Fruit fly (Drosophila melanogaster) whole organism, embryonic: Measurements from ENCODE around the gene CG7530.

ENCODE experiments used
- Abd-B ChIP-seq: fragments of 200-800 bp; sonication (Bioruptor generic); optimal IDR thresholded peaks from 2 replicates; lab custom pipeline; 2018; ENCODE audit warnings: missing biosample characterization, mild to moderate bottlenecking, missing genetic modification characterization, moderate library complexity
- BEAF-32 ChIP-seq: fragments of 200-800 bp; sonication (Bioruptor generic); optimal IDR thresholded peaks from 3 replicates; lab custom pipeline; 2017; ENCODE audit warnings: missing biosample characterization, missing genetic modification characterization, mild to moderate bottlenecking, moderate library complexity, missing genetic modification reagents
- CG10147 ChIP-seq: fragments of 200-800 bp; sonication (Bioruptor generic); optimal IDR thresholded peaks from 2 replicates; lab custom pipeline; 2019; ENCODE audit warnings: missing biosample characterization, mild to moderate bottlenecking, missing genetic modification characterization, moderate library complexity
- CG10267 ChIP-seq: fragments of 200-800 bp; sonication (Bioruptor generic); optimal IDR thresholded peaks from 2 replicates; lab custom pipeline; 2018; ENCODE audit warnings: missing biosample characterization, mild to moderate bottlenecking, missing genetic modification characterization, moderate library complexity
- CG11456 ChIP-seq: fragments of 200-800 bp; sonication (Bioruptor generic); IDR thresholded peaks from 3 replicates; pipeline ENCODE4 v1.3.6; 2022; ENCODE audit warnings: missing biosample characterization, missing genetic modification characterization
- CG11504 ChIP-seq: fragments of 200-800 bp; sonication (Bioruptor generic); optimal IDR thresholded peaks from 3 replicates; lab custom pipeline; 2019; ENCODE audit warnings: missing biosample characterization, mild to moderate bottlenecking, missing genetic modification characterization, moderate library complexity
- CG11560 ChIP-seq: fragments of 200-800 bp; sonication (Bioruptor generic); IDR thresholded peaks from 3 replicates; pipeline ENCODE4 v1.3.6; 2022; ENCODE audit warnings: missing biosample characterization, missing genetic modification characterization
- CG12219 ChIP-seq: fragments of 200-800 bp; sonication (Bioruptor generic); optimal IDR thresholded peaks from 3 replicates; lab custom pipeline; 2018; ENCODE audit warnings: missing biosample characterization, mild to moderate bottlenecking, missing genetic modification characterization
- CG12744 ChIP-seq: fragments of 200-800 bp; sonication (Bioruptor generic); optimal IDR thresholded peaks from 2 replicates; lab custom pipeline; 2016; ENCODE audit warnings: missing biosample characterization, missing genetic modification characterization
- CG13287 ChIP-seq: fragments of 200-800 bp; sonication (Bioruptor generic); IDR thresholded peaks from 2 replicates; pipeline ENCODE4 v1.3.6; 2022; ENCODE audit warnings: missing biosample characterization, missing genetic modification characterization; ENCODE audit not compliant: partially characterized antibody
- CG14965 ChIP-seq: fragments of 200-800 bp; sonication (Bioruptor generic); optimal IDR thresholded peaks from 2 replicates; lab custom pipeline; 2016; ENCODE audit warnings: missing biosample characterization, missing genetic modification characterization, borderline replicate concordance
- CG15011 ChIP-seq: fragments of 200-800 bp; sonication (Bioruptor generic); optimal IDR thresholded peaks from 3 replicates; lab custom pipeline; 2018; ENCODE audit warnings: missing biosample characterization, mild to moderate bottlenecking, missing genetic modification characterization
- CG15514 ChIP-seq: fragments of 200-800 bp; sonication (Bioruptor generic); optimal IDR thresholded peaks from 3 replicates; lab custom pipeline; 2017; ENCODE audit warnings: missing biosample characterization, missing genetic modification characterization, mild to moderate bottlenecking, moderate library complexity, missing genetic modification reagents
- CG17328 ChIP-seq: fragments of 200-800 bp; sonication (Bioruptor generic); IDR thresholded peaks from 2 replicates; pipeline ENCODE4 v1.3.6; 2022; ENCODE audit warnings: missing biosample characterization, missing genetic modification characterization
- CG1792 ChIP-seq: fragments of 200-800 bp; sonication (Bioruptor generic); optimal IDR thresholded peaks from 2 replicates; lab custom pipeline; 2016; ENCODE audit warnings: missing biosample characterization, missing genetic modification characterization
- CG2120 ChIP-seq: fragments of 200-800 bp; sonication (Bioruptor generic); optimal IDR thresholded peaks from 3 replicates; lab custom pipeline; 2016; ENCODE audit warnings: missing biosample characterization, missing genetic modification characterization
- CG2712 ChIP-seq: fragments of 200-800 bp; optimal IDR thresholded peaks from 3 replicates; lab custom pipeline; 2019; ENCODE audit warnings: missing biosample characterization, mild to moderate bottlenecking, missing genetic modification characterization, moderate library complexity
- CG32532 ChIP-seq: fragments of 200-800 bp; sonication (Bioruptor generic); IDR thresholded peaks from 2 replicates; pipeline ENCODE4 v1.3.6; 2022; ENCODE audit warnings: missing biosample characterization, missing genetic modification characterization
- CG32772 ChIP-seq: fragments of 200-800 bp; sonication (Bioruptor generic); IDR thresholded peaks from 2 replicates; pipeline ENCODE4 v1.3.6; 2022; ENCODE audit warnings: missing biosample characterization, missing genetic modification characterization
- CG6272 ChIP-seq: fragments of 200-800 bp; sonication (Bioruptor generic); IDR thresholded peaks from 2 replicates; pipeline ENCODE4 v1.3.6; 2022; ENCODE audit warnings: missing biosample characterization, missing genetic modification characterization
- CG6689 ChIP-seq: fragments of 200-800 bp; sonication (Bioruptor generic); IDR thresholded peaks from 2 replicates; pipeline ENCODE4 v1.3.6; 2022; ENCODE audit warnings: missing biosample characterization, missing genetic modification characterization
- CG7839 ChIP-seq: fragments of 200-800 bp; sonication (Bioruptor generic); optimal IDR thresholded peaks from 3 replicates; lab custom pipeline; 2018; ENCODE audit warnings: missing biosample characterization, mild to moderate bottlenecking, missing genetic modification characterization, moderate library complexity
- CG8281 ChIP-seq: fragments of 200-800 bp; sonication (Bioruptor generic); optimal IDR thresholded peaks from 2 replicates; lab custom pipeline; 2018; ENCODE audit warnings: missing biosample characterization, mild to moderate bottlenecking, missing genetic modification characterization, moderate library complexity
- CG8388 ChIP-seq: fragments of 200-800 bp; sonication (Bioruptor generic); optimal IDR thresholded peaks from 2 replicates; lab custom pipeline; 2019; ENCODE audit warnings: missing biosample characterization, mild to moderate bottlenecking, missing genetic modification characterization, moderate library complexity
- CG8765 ChIP-seq: fragments of 200-800 bp; sonication (Bioruptor generic); IDR thresholded peaks from 2 replicates; pipeline ENCODE4 v1.3.6; 2022; ENCODE audit warnings: missing biosample characterization, missing genetic modification characterization
- CG9215 ChIP-seq: fragments of 200-800 bp; sonication (Bioruptor generic); IDR thresholded peaks from 2 replicates; pipeline ENCODE4 v1.3.6; 2022; ENCODE audit warnings: missing biosample characterization, missing genetic modification characterization
- Dbx ChIP-seq: fragments of 200-800 bp; sonication (Bioruptor generic); IDR thresholded peaks from 3 replicates; pipeline ENCODE4 v1.3.6; 2022; ENCODE audit warnings: missing biosample characterization, missing genetic modification characterization
- Dref ChIP-seq: fragments of 200-800 bp; sonication (Bioruptor generic); IDR thresholded peaks from 2 replicates; pipeline ENCODE4 v1.3.6; 2022; ENCODE audit warnings: missing biosample characterization, missing genetic modification characterization
- Gsc ChIP-seq: fragments of 200-800 bp; sonication (Bioruptor generic); IDR thresholded peaks from 2 replicates; pipeline ENCODE4 v1.3.6; 2022; ENCODE audit warnings: missing biosample characterization, missing genetic modification characterization
- Hr3 ChIP-seq: fragments of 200-800 bp; sonication (Bioruptor generic); optimal IDR thresholded peaks from 3 replicates; lab custom pipeline; 2016; ENCODE audit warnings: missing biosample characterization, missing genetic modification characterization
- Hr78 ChIP-seq, 2 experiments: fragments of 200-800 bp in 1 of 2; fragments of >200 bp in 1 of 2; sonication (Bioruptor generic) in 1 of 2; optimal IDR thresholded peaks; 2 replicates each; lab custom pipeline; 2017 to 2019; ENCODE audit warnings: missing biosample characterization in 2 of 2, missing genetic modification characterization in 2 of 2, mild to moderate bottlenecking in 1 of 2, moderate library complexity in 1 of 2
- Lhr ChIP-seq: fragments of 200-800 bp; sonication (Bioruptor generic); optimal IDR thresholded peaks from 3 replicates; lab custom pipeline; 2017; ENCODE audit warnings: mild to moderate bottlenecking, missing biosample characterization, missing genetic modification reagents, missing genetic modification characterization
- Oaz ChIP-seq: fragments of 200-800 bp; sonication (Bioruptor generic); IDR thresholded peaks from 2 replicates; pipeline ENCODE4 v1.3.6; 2022; ENCODE audit warnings: missing biosample characterization, missing genetic modification characterization
- TFAM ChIP-seq: fragments of 200-800 bp; sonication (Bioruptor generic); optimal IDR thresholded peaks from 2 replicates; lab custom pipeline; 2017; ENCODE audit warnings: missing biosample characterization, missing genetic modification characterization, inconsistent platforms
- ase ChIP-seq: fragments of 200-800 bp; sonication (Bioruptor generic); IDR thresholded peaks from 3 replicates; pipeline ENCODE4 v1.3.6; 2022; ENCODE audit warnings: missing biosample characterization, missing genetic modification characterization
- cato ChIP-seq: fragments of 200-800 bp; sonication (Bioruptor generic); optimal IDR thresholded peaks from 2 replicates; lab custom pipeline; 2016; ENCODE audit warnings: missing biosample characterization, missing genetic modification characterization, borderline replicate concordance
- crp ChIP-seq, 2 experiments: fragments of 200-800 bp; sonication (Bioruptor generic); optimal IDR thresholded peaks; 2 replicates in 1 of 2; 3 replicates in 1 of 2; lab custom pipeline; 2017; ENCODE audit warnings: missing biosample characterization in 2 of 2, missing genetic modification characterization in 2 of 2, mild to moderate bottlenecking in 1 of 2, moderate library complexity in 1 of 2
- eyg ChIP-seq: fragments of 200-800 bp; sonication (Bioruptor generic); optimal IDR thresholded peaks from 3 replicates; lab custom pipeline; 2016; ENCODE audit warnings: missing biosample characterization, missing genetic modification characterization
- odd ChIP-seq: fragments of 200-800 bp; sonication (Bioruptor generic); optimal IDR thresholded peaks from 2 replicates; lab custom pipeline; 2017; ENCODE audit warnings: missing biosample characterization, mild to moderate bottlenecking, missing genetic modification characterization
- onecut ChIP-seq: fragments of 200-800 bp; sonication (Bioruptor generic); IDR thresholded peaks from 2 replicates; pipeline ENCODE4 v1.3.6; 2022; ENCODE audit warnings: missing biosample characterization, missing genetic modification characterization
- pum ChIP-seq: fragments of 200-800 bp; sonication (Bioruptor generic); optimal IDR thresholded peaks from 2 replicates; lab custom pipeline; 2016; ENCODE audit warnings: missing biosample characterization, missing genetic modification characterization
- schlank ChIP-seq: fragments of 200-800 bp; sonication (Bioruptor generic); optimal IDR thresholded peaks from 2 replicates; lab custom pipeline; 2018; ENCODE audit warnings: missing biosample characterization, mild to moderate bottlenecking, missing genetic modification characterization
- sens ChIP-seq: fragments of 200-800 bp; sonication (Bioruptor generic); peaks from one replicate; lab custom pipeline; 2016; ENCODE audit warnings: missing biosample characterization, missing genetic modification characterization
- tio ChIP-seq: fragments of 200-800 bp; sonication (Bioruptor generic); optimal IDR thresholded peaks from 2 replicates; lab custom pipeline; 2017; ENCODE audit warnings: missing biosample characterization, missing genetic modification characterization, inconsistent platforms
- tll ChIP-seq, 2 experiments: fragments of 200-800 bp in 1 of 2; fragments of >200 bp in 1 of 2; sonication (Bioruptor generic) in 1 of 2; optimal IDR thresholded peaks; 2 replicates each; lab custom pipeline; 2017 to 2019; ENCODE audit warnings: missing biosample characterization in 2 of 2, missing genetic modification characterization in 2 of 2, mild to moderate bottlenecking in 1 of 2, moderate library complexity in 1 of 2
- toy ChIP-seq: fragments of 200-800 bp; sonication (Bioruptor generic); IDR thresholded peaks from 2 replicates; pipeline ENCODE4 v1.3.6; 2022; ENCODE audit warnings: missing biosample characterization, missing genetic modification characterization
- ttk ChIP-seq: fragments of 200-800 bp; sonication (Bioruptor generic); IDR thresholded peaks from 2 replicates; pipeline ENCODE4 v2.1.2; 2022; ENCODE audit warnings: missing biosample characterization, missing genetic modification characterization
- usp ChIP-seq: fragments of >200 bp; optimal IDR thresholded peaks from 2 replicates; lab custom pipeline; 2017; ENCODE audit warnings: missing biosample characterization, missing genetic modification characterization
- vnd ChIP-seq: fragments of 200-800 bp; sonication (Bioruptor generic); IDR thresholded peaks from 3 replicates; pipeline ENCODE4 v1.3.6; 2022; ENCODE audit warnings: missing biosample characterization, missing genetic modification characterization; ENCODE audit not compliant: partially characterized antibody
- zen ChIP-seq: fragments of 200-800 bp; sonication (Bioruptor generic); optimal IDR thresholded peaks from 3 replicates; lab custom pipeline; 2018; ENCODE audit warnings: missing biosample characterization, mild to moderate bottlenecking, missing genetic modification characterization, moderate library complexity

The CG7530 gene

dm6 chr3R:14696949-14697513 is 34.3 kb downstream of the CG7530 start, which contains the start of gene Meltrin (continued):
- TF ChIP-seq vnd (GFP tag; lab: Robert Waterston, UW), result no peak
- peak; percentile 50 for TF ChIP-seq CG11504
- no peak for TF ChIP-seq CG9215 (GFP tag; lab: Robert Waterston, UW)
- peak; percentile 13 for TF ChIP-seq CG12744
- no peak for TF ChIP-seq CG13287 (GFP tag; lab: Robert Waterston, UW)
- TF ChIP-seq CG7839, result peak; percentile 56
- peak; percentile 71 for TF ChIP-seq CG2712 (tag; lab: Kevin White, UChicago)
- no peak for TF ChIP-seq ttk (GFP tag; lab: Robert Waterston, UW)
- TF ChIP-seq CG6689 (GFP tag; lab: Robert Waterston, UW), result no peak
- TF ChIP-seq zen (tag; lab: Kevin White, UChicago), result peak; percentile 18
- no peak for TF ChIP-seq Gsc (GFP tag; lab: Robert Waterston, UW)
- TF ChIP-seq usp (GFP tag; lab: Kevin White, UChicago), result no peak
- peak; percentile 87 for TF ChIP-seq CG15514 (GFP tag; lab: Kevin White, UChicago)
- no peak for TF ChIP-seq toy (GFP tag; lab: Robert Waterston, UW)
- TF ChIP-seq CG11456 (GFP tag; lab: Robert Waterston, UW), result no peak
- TF ChIP-seq CG10267, result peak; percentile 71
- no peak for TF ChIP-seq CG14965 (GFP tag; lab: Kevin White, UChicago)
- TF ChIP-seq Hr78 (GFP tag; optimal IDR thresholded peaks at IDR 0.05; lab: Kevin White, UChicago), result peak in 1 of 2 experiments; percentile 50
- TF ChIP-seq odd, result peak; percentile 83
- TF ChIP-seq CG17328 (GFP tag; lab: Robert Waterston, UW), result no peak
- peak; percentile 95 for TF ChIP-seq BEAF-32 (GFP tag; lab: Kevin White, UChicago)
- no peak for TF ChIP-seq CG32772 (GFP tag; lab: Robert Waterston, UW)
- TF ChIP-seq CG8765 (GFP tag; lab: Robert Waterston, UW), result no peak
- TF ChIP-seq CG8388 (GFP tag; lab: Kevin White, UChicago), result peak; percentile 54
- TF ChIP-seq CG1792, result no peak
- no peak for TF ChIP-seq CG32532 (GFP tag; lab: Robert Waterston, UW)
- peak; percentile 44 for TF ChIP-seq CG12219 (GFP tag; lab: Kevin White, UChicago)
- TF ChIP-seq Lhr (GFP tag; lab: Kevin White, UChicago), result peak; percentile 98
- peak in 1 of 2 experiments; percentile 32 for TF ChIP-seq tll (GFP tag; optimal IDR thresholded peaks at IDR 0.05; lab: Kevin White, UChicago)
- TF ChIP-seq ase, result no peak
- TF ChIP-seq tio (GFP tag; lab: Kevin White, UChicago), result no peak
- TF ChIP-seq Abd-B (GFP tag; lab: Kevin White, UChicago), result no peak
- TF ChIP-seq sens, result peak; percentile 86
- no peak for TF ChIP-seq TFAM
- no peak for TF ChIP-seq Oaz (GFP tag; lab: Robert Waterston, UW)
- TF ChIP-seq Dref (GFP tag; lab: Robert Waterston, UW), result no peak
- TF ChIP-seq CG6272, result peak; percentile 9; the same call in 1 of the 2 replicates
- TF ChIP-seq pum (GFP tag; lab: Kevin White, UChicago), result no peak
- peak; percentile 28 for TF ChIP-seq eyg (GFP tag; lab: Kevin White, UChicago)
- TF ChIP-seq onecut, result peak; percentile 55
- TF ChIP-seq cato (GFP tag; lab: Kevin White, UChicago), result no peak
- TF ChIP-seq CG10147 (GFP tag; lab: Kevin White, UChicago), result peak; percentile 27
- TF ChIP-seq crp (GFP tag; optimal IDR thresholded peaks at IDR 0.05; lab: Kevin White, UChicago), result peak in 1 of 2 experiments; percentile 49
- TF ChIP-seq Dbx (GFP tag; lab: Robert Waterston, UW), result no peak
- no peak for TF ChIP-seq schlank
- TF ChIP-seq CG8281 (tag; lab: Kevin White, UChicago), result no peak
- no peak for TF ChIP-seq Hr3 (GFP tag; lab: Kevin White, UChicago)
- TF ChIP-seq CG2120 (GFP tag; lab: Kevin White, UChicago), result peak; percentile 38
- TF ChIP-seq CG11560, result no peak
- TF ChIP-seq CG15011 (GFP tag; lab: Kevin White, UChicago), result no peak
